Worm (Caenorhabditis elegans) whole organism, young adult: Measurements from ENCODE around the gene srh-145.

Source experiments
- B0035.1 ChIP-seq: sonication (generic microtip); optimal IDR thresholded peaks from 2 replicates; lab custom pipeline; 2016; ENCODE audit warnings: missing genetic modification characterization, mild to moderate bottlenecking, missing compliant biosample characterization, missing genotype, missing genetic modification reagents
- B0261.1 ChIP-seq: sonication (generic microtip); optimal IDR thresholded peaks from 2 replicates; lab custom pipeline; 2016; ENCODE audit warnings: mild to moderate bottlenecking, missing genetic modification characterization, moderate library complexity, missing compliant biosample characterization
- C06A6.2 ChIP-seq: fragments of 200-800 bp; sonication (Bioruptor generic); conservative IDR thresholded peaks from 2 replicates; pipeline ENCODE4 v1.3.6; 2022; ENCODE audit warnings: missing genetic modification characterization, missing compliant biosample characterization
- F37B4.10 ChIP-seq: fragments of 200-800 bp; sonication (Bioruptor generic); IDR thresholded peaks from 2 replicates; pipeline ENCODE4 v1.3.6; 2022; ENCODE audit warnings: missing genetic modification characterization, missing compliant biosample characterization
- F39B2.1 ChIP-seq: fragments of 200-800 bp; sonication (Bioruptor generic); IDR thresholded peaks from 2 replicates; pipeline ENCODE4 v1.3.6; 2022; ENCODE audit warnings: missing genetic modification reagents, missing genetic modification characterization, missing compliant biosample characterization
- F49E8.2 ChIP-seq: sonication (generic microtip); optimal IDR thresholded peaks from 3 replicates; lab custom pipeline; 2017; ENCODE audit warnings: missing genetic modification characterization, mild to moderate bottlenecking, missing compliant biosample characterization, antibody characterized with exemption, moderate library complexity; ENCODE audit not compliant: insufficient read depth
- F55B11.4 ChIP-seq: sonication (generic microtip); optimal IDR thresholded peaks from 2 replicates; lab custom pipeline; 2016; ENCODE audit warnings: missing compliant biosample characterization, missing genetic modification characterization, borderline replicate concordance; ENCODE audit not compliant: insufficient read depth
- T26A5.8 ChIP-seq: sonication (generic microtip); optimal IDR thresholded peaks from 2 replicates; lab custom pipeline; 2016; ENCODE audit warnings: missing genetic modification characterization, missing compliant biosample characterization
- Y53F4B.3 ChIP-seq: fragments of 200-800 bp; sonication (Bioruptor generic); IDR thresholded peaks from 2 replicates; pipeline ENCODE4 v1.3.6; 2022; ENCODE audit warnings: missing genetic modification reagents, missing genetic modification characterization, missing compliant biosample characterization
- Y56A3A.18 ChIP-seq: fragments of 200-800 bp; sonication (Bioruptor generic); IDR thresholded peaks from 2 replicates; pipeline ENCODE4 v1.3.6; 2022; ENCODE audit warnings: missing genetic modification reagents, missing genetic modification characterization, missing compliant biosample characterization
- Y67H2A.10 ChIP-seq: fragments of 200-800 bp; sonication (Bioruptor generic); conservative IDR thresholded peaks from 2 replicates; pipeline ENCODE4 v1.3.6; 2022; ENCODE audit warnings: missing genetic modification reagents, missing genetic modification characterization, missing compliant biosample characterization
- Y95B8A.8 ChIP-seq: fragments of 200-800 bp; sonication (Bioruptor generic); IDR thresholded peaks from 2 replicates; pipeline ENCODE4 v1.3.6; 2022; ENCODE audit warnings: missing genetic modification reagents, missing genetic modification characterization, missing compliant biosample characterization
- ZK185.1 ChIP-seq: sonication (generic microtip); optimal IDR thresholded peaks from 2 replicates; lab custom pipeline; 2016; ENCODE audit warnings: mild to moderate bottlenecking, missing genetic modification characterization, missing compliant biosample characterization; ENCODE audit not compliant: poor library complexity, severe bottlenecking
- attf-5 ChIP-seq: fragments of 200-800 bp; sonication (Bioruptor generic); optimal IDR thresholded peaks from 2 replicates; lab custom pipeline; 2018; ENCODE audit warnings: mild to moderate bottlenecking, missing genetic modification characterization, missing compliant biosample characterization
- bed-1 ChIP-seq: fragments of 200-800 bp; sonication (Bioruptor generic); IDR thresholded peaks from 2 replicates; pipeline ENCODE4 v1.3.6; 2022; ENCODE audit warnings: missing genetic modification reagents, missing genetic modification characterization, missing compliant biosample characterization
- bed-2 ChIP-seq: fragments of 200-800 bp; sonication (Bioruptor generic); IDR thresholded peaks from 2 replicates; pipeline ENCODE4 v1.3.6; 2022; ENCODE audit warnings: missing genetic modification reagents, missing genetic modification characterization, missing compliant biosample characterization
- ceh-100 ChIP-seq: fragments of 200-800 bp; sonication (Bioruptor generic); IDR thresholded peaks from 2 replicates; pipeline ENCODE4 v1.3.6; 2022; ENCODE audit warnings: missing genetic modification reagents, missing genetic modification characterization, missing compliant biosample characterization
- die-1 ChIP-seq: sonication (generic microtip); optimal IDR thresholded peaks from 2 replicates; lab custom pipeline; 2016; ENCODE audit warnings: missing genotype, mild to moderate bottlenecking, missing genetic modification characterization, missing compliant biosample characterization
- dox-1 ChIP-seq: fragments of 200-800 bp; sonication (Bioruptor generic); IDR thresholded peaks from 2 replicates; pipeline ENCODE4 v1.3.6; 2022; ENCODE audit warnings: missing genetic modification reagents, missing genetic modification characterization, missing compliant biosample characterization
- egl-18 ChIP-seq: fragments of 200-800 bp; sonication (Bioruptor generic); IDR thresholded peaks from 2 replicates; pipeline ENCODE4 v1.3.6; 2022; ENCODE audit warnings: missing genetic modification reagents, missing genetic modification characterization, missing compliant biosample characterization
- egrh-3 ChIP-seq: fragments of 200-800 bp; sonication (Bioruptor generic); IDR thresholded peaks from 2 replicates; pipeline ENCODE4 v1.3.6; 2022; ENCODE audit warnings: missing genetic modification reagents, missing genetic modification characterization, missing compliant biosample characterization
- him-1 ChIP-seq: sonication (generic microtip); optimal IDR thresholded peaks from 2 replicates; lab custom pipeline; 2016; ENCODE audit warnings: missing genotype, missing genetic modification reagents, missing genetic modification characterization, missing compliant biosample characterization
- hlh-12 ChIP-seq: sonication (generic microtip); optimal IDR thresholded peaks from 2 replicates; lab custom pipeline; 2016; ENCODE audit warnings: missing genetic modification characterization, missing compliant biosample characterization
- hlh-26 ChIP-seq: fragments of 200-800 bp; sonication (Bioruptor generic); conservative IDR thresholded peaks from 2 replicates; pipeline ENCODE4 v1.3.6; 2022; ENCODE audit warnings: missing genetic modification reagents, missing genetic modification characterization, missing compliant biosample characterization
- let-526 ChIP-seq: fragments of 200-800 bp; sonication (Bioruptor generic); IDR thresholded peaks from 2 replicates; pipeline ENCODE4 v1.3.6; 2022; ENCODE audit warnings: missing genetic modification reagents, missing genetic modification characterization, missing compliant biosample characterization
- lin-26 ChIP-seq: fragments of 200-800 bp; sonication (Bioruptor generic); IDR thresholded peaks from 2 replicates; pipeline ENCODE4 v1.3.6; 2022; ENCODE audit warnings: missing genetic modification reagents, missing genetic modification characterization, missing compliant biosample characterization
- lsl-1 ChIP-seq: fragments of 200-800 bp; sonication (Bioruptor generic); optimal IDR thresholded peaks from 2 replicates; lab custom pipeline; 2018; ENCODE audit warnings: mild to moderate bottlenecking, missing genetic modification characterization, moderate library complexity, missing compliant biosample characterization
- lsy-27 ChIP-seq: sonication (generic microtip); optimal IDR thresholded peaks from 2 replicates; lab custom pipeline; 2017; ENCODE audit warnings: missing genetic modification characterization, mild to moderate bottlenecking, missing compliant biosample characterization, antibody characterized with exemption, missing genotype, borderline replicate concordance; ENCODE audit not compliant: insufficient read depth
- mcd-1 ChIP-seq: fragments of 200-800 bp; sonication (Bioruptor generic); IDR thresholded peaks from 2 replicates; pipeline ENCODE4 v1.3.6; 2022; ENCODE audit warnings: missing genetic modification reagents, missing genetic modification characterization, missing compliant biosample characterization
- mel-28 ChIP-seq: sonication (generic microtip); optimal IDR thresholded peaks from 2 replicates; lab custom pipeline; 2016; ENCODE audit warnings: borderline replicate concordance, mild to moderate bottlenecking, missing genetic modification characterization, missing compliant biosample characterization
- nhr-179 ChIP-seq: sonication (generic microtip); optimal IDR thresholded peaks from 2 replicates; lab custom pipeline; 2016; ENCODE audit warnings: mild to moderate bottlenecking, missing genetic modification characterization, missing compliant biosample characterization
- nhr-80 ChIP-seq: sonication (generic microtip); optimal IDR thresholded peaks from 2 replicates; lab custom pipeline; 2016; ENCODE audit warnings: missing genetic modification characterization, missing compliant biosample characterization
- pbrm-1 ChIP-seq: fragments of 200-800 bp; sonication (Bioruptor generic); IDR thresholded peaks from 2 replicates; pipeline ENCODE4 v1.3.6; 2022; ENCODE audit warnings: missing genetic modification reagents, missing genetic modification characterization, missing compliant biosample characterization
- rcor-1 ChIP-seq: fragments of 200-800 bp; sonication (Bioruptor generic); IDR thresholded peaks from 2 replicates; pipeline ENCODE4 v1.3.6; 2022; ENCODE audit warnings: missing genetic modification reagents, missing genetic modification characterization, missing compliant biosample characterization
- rec-8 ChIP-seq, 2 experiments: sonication (generic microtip); optimal IDR thresholded peaks; 2 replicates each; lab custom pipeline; 2016; ENCODE audit warnings: mild to moderate bottlenecking in 2 of 2, missing genetic modification characterization in 2 of 2, missing genetic modification reagents in 2 of 2, missing genotype in 2 of 2, missing biosample characterization in 1 of 2, missing compliant biosample characterization in 1 of 2, moderate library complexity in 1 of 2
- sdz-38 ChIP-seq: sonication (generic microtip); optimal IDR thresholded peaks from 2 replicates; lab custom pipeline; 2016; ENCODE audit warnings: missing genotype, missing genetic modification characterization, missing compliant biosample characterization
- snpc-4 ChIP-seq, 5 experiments: fragments of 150-350 bp in 1 of 5; sonication (generic microtip) in 4 of 5; optimal IDR thresholded peaks; 2 replicates each; lab custom pipeline; 2014 to 2018; ENCODE audit warnings: missing genetic modification characterization in 5 of 5, missing biosample characterization in 3 of 5, antibody characterized with exemption in 2 of 5, mild to moderate bottlenecking in 2 of 5, missing compliant biosample characterization in 2 of 5, missing genotype in 2 of 5, moderate library complexity in 2 of 5, missing genetic modification reagents in 1 of 5
- tbp1 ChIP-seq: fragments of 200-800 bp; sonication (Bioruptor generic); optimal IDR thresholded peaks from 2 replicates; lab custom pipeline; 2018; ENCODE audit warnings: mild to moderate bottlenecking, missing genetic modification characterization, missing compliant biosample characterization
- tlf-1 ChIP-seq: fragments of 200-800 bp; sonication (Bioruptor generic); optimal IDR thresholded peaks from 2 replicates; lab custom pipeline; 2018; ENCODE audit warnings: mild to moderate bottlenecking, missing genetic modification characterization, missing compliant biosample characterization
- ztf-6 ChIP-seq: fragments of 200-800 bp; sonication (Bioruptor generic); IDR thresholded peaks from 2 replicates; pipeline ENCODE4 v1.3.6; 2022; ENCODE audit warnings: missing genetic modification reagents, missing genetic modification characterization, missing compliant biosample characterization

The srh-145 gene

ce11 chrV:16401519-16401918 lies 9.0 kb upstream of the srh-145 start, which contains the start of gene F13A7.14 (continued):
- no peak for TF ChIP-seq lsy-27 (tag; lab: Kevin White, UChicago)
- no peak for TF ChIP-seq die-1 (tag; lab: Kevin White, UChicago)

ce11 chrV:16403974-16404373 lies 6.5 kb upstream of the srh-145 start, which contains the start of gene syp-1:
Gene syp-1, plus strand, starts transcription at chrV:16404274.
- TF ChIP-seq B0261.1 (tag; lab: Kevin White, UChicago) (no peak), ceh-100 (GFP tag; lab: Robert Waterston, UW) (no peak), Y53F4B.3 (no peak), dox-1 (GFP tag; lab: Robert Waterston, UW) (no peak), let-526 (GFP tag; lab: Robert Waterston, UW) (no peak), hlh-12 (tag; lab: Kevin White, UChicago) (no peak), Y67H2A.10 (no peak), Y56A3A.18 (GFP tag; lab: Robert Waterston, UW) (no peak), ZK185.1 (no peak), rcor-1 (no peak)
- TF ChIP-seq, all 124 proteins: peak for 0

- no peak for TF ChIP-seq egl-18
- no peak for TF ChIP-seq bed-2 (GFP tag; lab: Robert Waterston, UW)
- TF ChIP-seq nhr-179 (tag; lab: Kevin White, UChicago), result no peak
- TF ChIP-seq egrh-3, result no peak
- no peak for TF ChIP-seq T26A5.8
- TF ChIP-seq bed-1 (GFP tag; lab: Robert Waterston, UW), result no peak
- TF ChIP-seq attf-5 (GFP tag; lab: Kevin White, UChicago), result no peak
- no peak for TF ChIP-seq sdz-38 (tag; lab: Kevin White, UChicago)
- no peak for TF ChIP-seq rec-8 (tag; optimal IDR thresholded peaks at IDR 0.05; lab: Kevin White, UChicago)
- TF ChIP-seq Y95B8A.8, result no peak
- TF ChIP-seq mel-28, result no peak
- TF ChIP-seq F39B2.1 (GFP tag; lab: Robert Waterston, UW), result no peak
- no peak for TF ChIP-seq B0035.1 (tag; lab: Kevin White, UChicago)
- TF ChIP-seq F49E8.2 (tag; lab: Kevin White, UChicago), result no peak
- TF ChIP-seq ztf-6, result no peak
- peak; percentile 81 for TF ChIP-seq lsl-1 (GFP tag; lab: Kevin White, UChicago)
- peak; percentile 16 for TF ChIP-seq him-1 (tag; lab: Kevin White, UChicago)
- no peak for TF ChIP-seq tbp1 (GFP tag; lab: Kevin White, UChicago)
- TF ChIP-seq nhr-80 (tag; lab: Kevin White, UChicago), result no peak
- no peak for TF ChIP-seq tlf-1
- TF ChIP-seq mcd-1 (GFP tag; lab: Robert Waterston, UW), result peak; percentile 46; the same call in 1 of the 2 replicates
- TF ChIP-seq hlh-26 (GFP tag; lab: Robert Waterston, UW), result no peak
- no peak for TF ChIP-seq rcor-1
- TF ChIP-seq snpc-4 (GFP tag; optimal IDR thresholded peaks at IDR 0.05; lab: Kevin White, UChicago), result peak; percentile 3
- TF ChIP-seq snpc-4 (tag; optimal IDR thresholded peaks at IDR 0.05; lab: Kevin White, UChicago), result peak in 1 of 4 experiments; percentile 14
- no peak for TF ChIP-seq ZK185.1
- TF ChIP-seq C06A6.2, result no peak
- TF ChIP-seq pbrm-1 (GFP tag; lab: Robert Waterston, UW), result no peak
- no peak for TF ChIP-seq lin-26 (GFP tag; lab: Robert Waterston, UW)
- no peak for TF ChIP-seq F37B4.10 (GFP tag; lab: Robert Waterston, UW)
- TF ChIP-seq F55B11.4 (tag; lab: Kevin White, UChicago), result no peak
Measured at ce11 chrV:16405366-16405765, 5.1 kb upstream of the srh-145 start.
